Fruit fly (Drosophila melanogaster): Measurements from ENCODE around the gene Phf7.

dm6 chrX:20129554-20129953 lies 36.1 kb downstream of the Phf7 start:
- TF ChIP-seq Clk (GFP tag; optimal IDR thresholded peaks at IDR 0.05) (no peak), tj (GFP tag; optimal IDR thresholded peaks at IDR 0.05) (no peak)
